Worm (Caenorhabditis elegans): ENCODE results near the gene dsb-1.

The dsb-1 gene

DNA sequence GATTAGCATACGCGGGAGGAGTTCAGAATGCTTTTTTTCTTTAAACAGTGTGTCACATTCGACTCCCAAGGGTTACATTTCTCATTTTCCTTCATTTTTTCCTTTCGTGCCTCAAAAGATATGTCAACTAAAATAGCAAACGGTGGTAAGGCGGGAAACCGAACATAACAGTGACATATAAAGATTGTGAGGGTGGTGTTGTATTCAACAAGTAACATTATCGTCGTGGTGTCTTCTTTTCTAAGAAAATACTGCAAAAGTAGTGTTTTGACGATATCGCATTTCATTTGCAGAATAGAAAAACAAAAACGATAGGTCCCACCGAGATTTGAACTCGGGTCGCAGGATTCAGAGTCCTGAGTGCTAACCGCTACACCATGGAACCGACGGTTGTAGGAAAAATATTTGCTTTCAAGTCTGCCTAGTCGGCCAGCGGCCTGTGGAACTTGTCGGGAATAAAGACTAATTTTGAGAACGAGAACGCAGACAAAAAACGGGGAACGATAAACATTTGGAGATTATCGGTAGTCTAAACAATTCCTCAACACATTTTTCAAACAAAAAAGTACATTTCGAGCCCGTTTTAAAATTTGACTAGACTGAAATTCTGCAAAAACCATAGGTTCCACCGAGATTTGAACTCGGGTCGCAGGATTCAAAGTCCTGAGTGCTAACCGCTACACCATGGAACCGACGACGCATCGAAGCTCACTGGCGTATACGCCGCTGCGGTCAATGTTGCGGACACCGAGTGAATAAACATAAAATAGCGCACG lies 8.1 kb downstream of the dsb-1 start (continued):
- TF ChIP-seq lim-7 (GFP tag; IDR thresholded peaks at IDR 0.05) (peak; percentile 63), Y105C5A.15 (GFP tag; IDR thresholded peaks at IDR 0.05) (no peak), lsy-2 (tag; optimal IDR thresholded peaks at IDR 0.05) (no peak), egl-27 (tag; optimal IDR thresholded peaks at IDR 0.05) (no peak), lin-1 (GFP tag; IDR thresholded peaks at IDR 0.05) (no peak), zip-2 (tag; optimal IDR thresholded peaks at IDR 0.05) (no peak)

DNA sequence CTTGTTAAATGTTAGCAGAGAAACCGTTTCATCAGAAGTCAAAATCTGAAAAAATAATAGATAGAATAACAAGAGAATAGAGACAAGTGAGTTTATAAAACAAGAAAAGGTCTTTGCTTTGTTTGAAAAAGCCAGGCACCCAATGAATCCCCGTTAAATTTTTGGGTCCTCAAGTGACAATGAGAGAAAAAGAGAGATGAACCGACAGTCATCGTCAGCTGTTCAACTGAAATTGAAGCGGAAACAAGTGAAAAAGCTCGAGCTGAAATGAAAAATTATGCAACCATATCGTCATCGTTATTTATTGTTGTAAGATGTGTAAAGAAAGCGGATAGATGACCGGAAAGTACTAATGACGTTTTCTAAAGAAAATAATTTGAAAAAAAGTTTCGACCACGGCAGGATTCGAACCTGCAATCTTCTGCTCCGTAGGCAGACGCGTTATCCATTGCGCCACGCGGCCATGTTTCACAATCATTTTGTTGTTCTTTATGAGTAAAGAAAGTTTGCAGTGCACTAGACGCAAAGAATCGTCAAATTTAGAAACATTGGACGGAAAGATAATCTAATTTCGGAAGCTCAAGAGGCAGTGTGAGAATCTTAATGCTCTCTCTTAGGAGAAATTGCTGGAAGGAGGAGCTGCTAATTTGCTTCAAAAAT lies 8.9 kb downstream of the dsb-1 start, which contains the start of gene F08G5.3:
Gene F08G5.3, minus strand, starts transcription at position 51 of the 660 bp plus-strand sequence.
- no peak for TF ChIP-seq F10B5.3 (tag; optimal IDR thresholded peaks at IDR 0.05)
- TF ChIP-seq lin-1 (GFP tag; IDR thresholded peaks at IDR 0.05) = peak; percentile 55; the same call in 1 of the 2 replicates
- TF ChIP-seq daf-12 (tag; optimal IDR thresholded peaks at IDR 0.05) = no peak
- TF ChIP-seq zfp-3 (GFP tag; conservative IDR thresholded peaks at IDR 0.05) = peak; percentile 81
- peak; percentile 76 for TF ChIP-seq hmg-1.1 (GFP tag; IDR thresholded peaks at IDR 0.05)
- TF ChIP-seq T20F7.1 (GFP tag; optimal IDR thresholded peaks at IDR 0.05) = peak; percentile 41
- no peak for TF ChIP-seq unc-39 (tag; optimal IDR thresholded peaks at IDR 0.05)
- TF ChIP-seq ama-1 (optimal IDR thresholded peaks at IDR 0.05) = no peak
- TF ChIP-seq saeg-2 (GFP tag; IDR thresholded peaks at IDR 0.05) = peak; percentile 66; the same call in 1 of the 2 replicates
- no peak for TF ChIP-seq mdl-1 (tag; optimal IDR thresholded peaks at IDR 0.05)
- no peak for TF ChIP-seq snpc-4 (tag; optimal IDR thresholded peaks at IDR 0.05)
- TF ChIP-seq set-16 (GFP tag; IDR thresholded peaks at IDR 0.05) = no peak
- TF ChIP-seq sdz-12 (GFP tag; optimal IDR thresholded peaks at IDR 0.05) = no peak
- peak; percentile 32 for TF ChIP-seq nhr-77 (tag; optimal IDR thresholded peaks at IDR 0.05)
- no peak for TF ChIP-seq aly-2 (tag; optimal IDR thresholded peaks at IDR 0.05)
- peak; percentile 23 for TF ChIP-seq nhr-48 (tag; optimal IDR thresholded peaks at IDR 0.05)
- no peak for TF ChIP-seq nhr-10 (tag; optimal IDR thresholded peaks at IDR 0.05)
- TF ChIP-seq dve-1 (tag; optimal IDR thresholded peaks at IDR 0.05; ENCODE audit: insufficient read depth) = peak; percentile 52
- TF ChIP-seq snpc-1.2 (GFP tag; IDR thresholded peaks at IDR 0.05) = peak; percentile 91
- TF ChIP-seq vab-7 (GFP tag; IDR thresholded peaks at IDR 0.05) = peak; percentile 91
- no peak for TF ChIP-seq ceh-82 (tag; optimal IDR thresholded peaks at IDR 0.05)
- peak; percentile 31; the same call in 1 of the 2 replicates for TF ChIP-seq php-3 (GFP tag; IDR thresholded peaks at IDR 0.05)
- peak in 1 of 2 experiments; percentile 33 for TF ChIP-seq hif-1 (tag; optimal IDR thresholded peaks at IDR 0.05)
- TF ChIP-seq cey-2 (tag; optimal IDR thresholded peaks at IDR 0.05; ENCODE audit: borderline replicate concordance, insufficient read depth) = no peak
- peak; percentile 86 for TF ChIP-seq arid-1 (GFP tag; conservative IDR thresholded peaks at IDR 0.05)
- peak; percentile 69 for TF ChIP-seq nhr-111 (GFP tag; optimal IDR thresholded peaks at IDR 0.05)
- 0 out of 2 replicates have a peak, but pooled peaks have one; percentile 34 for TF ChIP-seq mxl-2 (GFP tag; conservative IDR thresholded peaks at IDR 0.05)
- TF ChIP-seq daf-8 (GFP tag; IDR thresholded peaks at IDR 0.05) = no peak
- no peak for TF ChIP-seq aha-1 (tag)
- TF ChIP-seq pha-4 (GFP tag; IDR thresholded peaks at IDR 0.05) = peak; percentile 91
- TF ChIP-seq pha-4 (tag; optimal IDR thresholded peaks at IDR 0.05) = no peak
- TF ChIP-seq mdt-29 (GFP tag; IDR thresholded peaks at IDR 0.05) = peak; percentile 72; the same call in 1 of the 2 replicates
- no peak for TF ChIP-seq nhr-11 (tag; optimal IDR thresholded peaks at IDR 0.05)
- TF ChIP-seq egl-43 (GFP tag; IDR thresholded peaks at IDR 0.05) = peak; percentile 91
- peak; percentile 68 for TF ChIP-seq ceh-20 (GFP tag; IDR thresholded peaks at IDR 0.05)
- TF ChIP-seq lin-39 (tag; optimal IDR thresholded peaks at IDR 0.05) = no peak
- no peak for TF ChIP-seq zip-2 (tag; optimal IDR thresholded peaks at IDR 0.05)
- TF ChIP-seq ceh-44 (GFP tag; IDR thresholded peaks at IDR 0.05) = 0 out of 2 replicates have a peak, but pooled peaks have one; percentile 43
- TF ChIP-seq egl-27 (tag; optimal IDR thresholded peaks at IDR 0.05) = no peak
- no peak for TF ChIP-seq nhr-237 (tag; optimal IDR thresholded peaks at IDR 0.05)
- peak; percentile 47 for TF ChIP-seq rbr-2 (tag; optimal IDR thresholded peaks at IDR 0.05)
- no peak for TF ChIP-seq lin-13 (GFP tag; optimal IDR thresholded peaks at IDR 0.05)
- TF ChIP-seq ceh-28 (tag; optimal IDR thresholded peaks at IDR 0.05) = no peak
- TF ChIP-seq ztf-7 (tag; optimal IDR thresholded peaks at IDR 0.05) = peak; percentile 78
